Fruit fly (Drosophila melanogaster): Measurements from ENCODE around the gene Vml.

DNA sequence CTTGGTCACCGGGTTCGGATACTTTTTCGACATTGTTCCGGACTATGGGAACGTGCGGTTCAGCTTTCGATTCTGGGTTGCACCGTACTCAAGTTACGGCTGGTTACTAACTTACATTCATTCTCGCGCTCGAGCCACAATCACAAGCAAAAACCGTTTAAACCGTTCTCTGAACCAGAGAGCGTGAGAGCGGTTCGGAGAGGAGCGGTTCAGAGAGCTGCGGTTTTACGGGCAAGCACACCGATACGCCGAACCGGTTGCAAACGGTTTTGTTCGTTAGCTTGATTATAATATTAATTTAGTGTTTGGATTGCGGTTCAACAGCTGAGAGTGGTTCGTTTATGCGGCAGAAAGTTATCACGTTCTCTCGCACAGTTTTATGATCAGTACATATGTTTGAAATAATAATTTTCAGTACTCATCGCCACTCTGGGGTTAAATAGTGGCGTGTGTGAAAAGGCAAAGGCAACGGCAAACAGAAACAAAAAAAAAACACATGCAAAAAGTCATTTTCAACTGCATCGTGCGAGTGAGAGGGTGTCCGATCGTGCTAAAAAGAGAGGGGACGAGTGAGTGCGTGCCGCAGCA is 50.1 kb downstream of the Vml start, which contains the start of gene CG14050:
- TF ChIP-seq CG1621 (tag; optimal IDR thresholded peaks at IDR 0.05) (no peak), Lpt (GFP tag; optimal IDR thresholded peaks at IDR 0.05) (no peak), Hr4 (GFP tag; optimal IDR thresholded peaks at IDR 0.05) (no peak), Blimp-1 (GFP tag; optimal IDR thresholded peaks at IDR 0.05) (no peak), Sox14 (GFP tag; optimal IDR thresholded peaks at IDR 0.05) (no peak)

Measured in whole organism, prepupa.